Worm (Caenorhabditis elegans) whole organism, L3 larva: Measurements from ENCODE around the gene F35F10.13.

ENCODE experiments used
- ceh-82 ChIP-seq: fragments of 150-350 bp; optimal IDR thresholded peaks from 2 replicates; lab custom pipeline; 2014; ENCODE audit warnings: missing biosample characterization, missing genetic modification characterization
- lin-39 ChIP-seq: fragments of 150-350 bp; optimal IDR thresholded peaks from 2 replicates; lab custom pipeline; 2018; ENCODE audit warnings: missing biosample characterization, missing genetic modification reagents, missing genetic modification characterization
- mdl-1 ChIP-seq: fragments of 150-350 bp; optimal IDR thresholded peaks from 2 replicates; lab custom pipeline; 2014; ENCODE audit warnings: missing biosample characterization, missing genetic modification characterization
- nhr-237 ChIP-seq: fragments of 150-350 bp; optimal IDR thresholded peaks from 2 replicates; lab custom pipeline; 2014; ENCODE audit warnings: missing biosample characterization, missing genetic modification characterization
- nhr-28 ChIP-seq: fragments of 150-350 bp; optimal IDR thresholded peaks from 2 replicates; lab custom pipeline; 2014; ENCODE audit warnings: missing biosample characterization, missing genetic modification characterization
- skn-1 ChIP-seq: fragments of 150-350 bp; optimal IDR thresholded peaks from 2 replicates; lab custom pipeline; 2014; ENCODE audit warnings: missing biosample characterization, missing genetic modification characterization
- ztf-11 ChIP-seq: fragments of 150-350 bp; optimal IDR thresholded peaks from 2 replicates; lab custom pipeline; 2014; ENCODE audit warnings: missing biosample characterization, missing genetic modification characterization

DNA sequence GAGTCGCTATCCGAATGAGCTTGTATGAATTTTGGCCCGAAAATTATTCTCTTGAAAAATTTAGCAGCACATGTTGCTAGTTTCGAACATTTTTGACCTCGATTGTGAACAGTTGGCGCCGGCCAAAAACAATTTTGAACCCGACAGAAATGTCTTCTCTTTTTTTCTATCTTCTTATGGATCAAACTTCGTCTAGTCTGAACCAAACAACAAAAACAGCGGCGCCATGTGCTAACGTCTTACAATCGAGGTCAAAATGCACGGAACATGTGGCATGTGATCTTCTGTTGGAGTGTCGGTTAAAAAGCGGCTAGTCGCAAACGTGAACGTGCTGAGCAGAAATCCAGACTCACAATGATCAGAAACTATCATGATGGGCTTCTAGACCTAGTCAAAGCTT, 42.7 kb downstream of the F35F10.13 start:
- no peak for TF ChIP-seq skn-1 (tag; lab: Kevin White, UChicago)
- TF ChIP-seq lin-39 (tag; lab: Kevin White, UChicago) = peak; percentile 32
- no peak for TF ChIP-seq mdl-1 (tag; lab: Kevin White, UChicago)
- TF ChIP-seq nhr-237 (tag; lab: Kevin White, UChicago) = no peak
- TF ChIP-seq ceh-82 (tag; lab: Kevin White, UChicago) = no peak
- TF ChIP-seq nhr-28 (tag; lab: Kevin White, UChicago) = no peak
- no peak for TF ChIP-seq ztf-11 (tag; lab: Kevin White, UChicago)
